Fruit fly (Drosophila melanogaster): ENCODE data around the gene tara.

DNA sequence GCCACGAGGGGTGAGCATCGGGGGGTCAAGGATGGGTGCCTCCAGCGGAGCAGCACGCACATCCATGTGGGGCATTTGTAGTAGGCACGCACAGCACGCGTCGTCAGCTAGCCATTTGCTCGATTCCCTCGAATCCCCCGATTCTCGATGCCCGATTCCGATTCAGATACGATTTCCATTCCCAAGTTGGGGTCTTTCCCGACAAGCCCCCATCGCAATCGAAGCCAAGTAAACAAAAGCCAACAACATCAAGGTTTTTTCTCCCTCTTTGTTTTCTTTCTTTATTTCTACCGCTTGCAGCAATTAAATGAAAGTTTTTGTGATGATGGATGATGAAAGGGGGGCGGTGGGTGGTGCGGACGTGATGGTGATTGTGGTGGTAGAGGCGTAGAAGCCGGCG is 1.6 kb downstream of the tara start:
- TF ChIP-seq Clk (GFP tag; optimal IDR thresholded peaks at IDR 0.05) (no peak), pad (GFP tag; optimal IDR thresholded peaks at IDR 0.05) (no peak), CG7101 (tag; optimal IDR thresholded peaks at IDR 0.05) (no peak), CG33017 (tag; optimal IDR thresholded peaks at IDR 0.05) (no peak), CG12768 (GFP tag; optimal IDR thresholded peaks at IDR 0.05) (no peak), CG5204 (GFP tag; optimal IDR thresholded peaks at IDR 0.05) (no peak), kay (GFP tag; ENCODE audit: borderline replicate concordance) (no peak), Mnt (GFP tag; optimal IDR thresholded peaks at IDR 0.05) (no peak), CG7045 (GFP tag; optimal IDR thresholded peaks at IDR 0.05) (no peak), cic (GFP tag; optimal IDR thresholded peaks at IDR 0.05) (no peak)
